Fruit fly (Drosophila melanogaster): ENCODE measurements around the gene ChAT.

Gene ChAT

dm6 chr3R:18698855-18699569 is 6.3 kb upstream of the ChAT start (continued):
- TF ChIP-seq zfh2 (GFP tag; optimal IDR thresholded peaks at IDR 0.05) (no peak), bsh (GFP tag; optimal IDR thresholded peaks at IDR 0.05) (no peak), Nf-YC (tag; optimal IDR thresholded peaks at IDR 0.05) (peak; percentile 84), CG10366 (GFP tag; IDR thresholded peaks at IDR 0.05) (no peak), pfk (GFP tag; optimal IDR thresholded peaks at IDR 0.05) (peak; percentile 94), Deaf1 (tag; optimal IDR thresholded peaks at IDR 0.05) (peak; percentile 76), vnd (GFP tag; IDR thresholded peaks at IDR 0.05; ENCODE audit: partially characterized antibody) (no peak), crp (GFP tag; optimal IDR thresholded peaks at IDR 0.05) (peak in 1 of 2 experiments; percentile 14)

DNA sequence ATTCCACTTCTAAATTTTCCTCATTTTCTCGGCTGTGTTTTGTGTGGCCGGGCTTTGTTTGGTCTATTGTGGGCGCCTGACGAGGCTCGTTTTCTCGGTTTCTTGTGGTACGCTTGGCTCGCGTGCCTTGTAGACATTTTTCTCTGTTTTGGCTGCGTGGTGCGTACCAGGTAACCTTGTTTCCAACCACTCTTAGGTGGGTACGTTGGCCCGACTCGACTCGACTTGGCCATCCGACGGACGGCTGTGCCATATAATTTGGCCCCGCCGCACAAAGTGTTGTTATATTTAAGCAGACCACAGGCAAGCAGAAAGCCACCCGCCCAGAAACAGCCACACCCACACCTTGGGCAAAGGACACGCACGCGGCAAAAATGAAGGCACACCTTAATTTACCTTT is 1.8 kb upstream of the ChAT start:
- TF ChIP-seq ac (GFP tag; optimal IDR thresholded peaks at IDR 0.05) (no peak), CG13894 (tag; optimal IDR thresholded peaks at IDR 0.05) (peak; percentile 92), CG8290 (GFP tag; optimal IDR thresholded peaks at IDR 0.05) (no peak), CG8290 (tag; optimal IDR thresholded peaks at IDR 0.05) (no peak), slbo (GFP tag; IDR thresholded peaks at IDR 0.05) (0 out of 2 replicates have a peak, but pooled peaks have one; percentile 11)

DNA sequence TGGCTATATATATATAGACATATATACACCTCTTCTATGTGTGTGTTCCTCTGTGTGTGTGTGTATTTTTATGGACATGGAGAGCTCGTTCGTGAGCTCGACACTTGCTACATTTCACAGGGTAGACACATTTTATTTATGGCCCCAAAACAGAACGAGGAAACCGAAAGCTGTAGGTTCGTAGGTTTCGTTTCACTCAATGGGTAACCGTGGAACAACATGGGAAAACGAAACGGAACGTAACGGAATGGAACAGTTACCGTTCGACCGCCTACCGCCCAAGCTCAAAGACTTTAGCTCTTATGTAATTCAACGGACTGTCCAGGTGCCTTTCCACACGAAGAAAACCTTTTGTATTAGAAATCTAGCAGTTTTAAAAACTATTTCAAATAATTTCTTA is 988 bp downstream of the ChAT start:
- TF ChIP-seq ap (GFP tag; IDR thresholded peaks at IDR 0.05), result no peak
- TF ChIP-seq Deaf1 (tag; optimal IDR thresholded peaks at IDR 0.05), result peak; percentile 22
- no peak for TF ChIP-seq bigmax (GFP tag; optimal IDR thresholded peaks at IDR 0.05)
- TF ChIP-seq H2.0 (GFP tag; IDR thresholded peaks at IDR 0.05), result no peak
- TF ChIP-seq gcm (GFP tag; optimal IDR thresholded peaks at IDR 0.05), result no peak
- TF ChIP-seq CG12155 (GFP tag; optimal IDR thresholded peaks at IDR 0.05), result no peak
- TF ChIP-seq CG14667 (GFP tag; IDR thresholded peaks at IDR 0.05), result no peak
- TF ChIP-seq CG16779 (GFP tag; IDR thresholded peaks at IDR 0.05), result no peak
- TF ChIP-seq TFAM (GFP tag; optimal IDR thresholded peaks at IDR 0.05), result no peak
- no peak for TF ChIP-seq unc-4 (GFP tag; IDR thresholded peaks at IDR 0.05; ENCODE audit: partially characterized antibody)
- peak; percentile 15 for TF ChIP-seq abd-A (tag; optimal IDR thresholded peaks at IDR 0.05)
- no peak for TF ChIP-seq CG17612 (GFP tag; IDR thresholded peaks at IDR 0.05)
- TF ChIP-seq CG43689 (GFP tag; IDR thresholded peaks at IDR 0.05), result no peak
- peak in 1 of 2 experiments; percentile 7 for TF ChIP-seq Pdp1 (GFP tag; optimal IDR thresholded peaks at IDR 0.05)
- no peak for TF ChIP-seq tap (tag; optimal IDR thresholded peaks at IDR 0.05)
- no peak for TF ChIP-seq cwo (GFP tag; optimal IDR thresholded peaks at IDR 0.05)
- no peak for TF ChIP-seq CG13424 (tag; optimal IDR thresholded peaks at IDR 0.05)
- no peak for TF ChIP-seq al (GFP tag; IDR thresholded peaks at IDR 0.05)
- no peak for TF ChIP-seq CG14860 (GFP tag; IDR thresholded peaks at IDR 0.05; ENCODE audit: partially characterized antibody)
- no peak for TF ChIP-seq ase (GFP tag; IDR thresholded peaks at IDR 0.05)
- no peak for TF ChIP-seq fd96Cb (tag; optimal IDR thresholded peaks at IDR 0.05)
- no peak for TF ChIP-seq CG12391 (tag; optimal IDR thresholded peaks at IDR 0.05)
- no peak for TF ChIP-seq ac (GFP tag; optimal IDR thresholded peaks at IDR 0.05)
- no peak for TF ChIP-seq CG31224 (GFP tag; IDR thresholded peaks at IDR 0.05)
- TF ChIP-seq Atf6 (GFP tag; IDR thresholded peaks at IDR 0.05), result no peak
- TF ChIP-seq pfk (GFP tag; optimal IDR thresholded peaks at IDR 0.05), result peak; percentile 93
- TF ChIP-seq CG33557 (GFP tag; optimal IDR thresholded peaks at IDR 0.05), result no peak
- TF ChIP-seq Meics (GFP tag; optimal IDR thresholded peaks at IDR 0.05), result no peak
- no peak for TF ChIP-seq CG6654 (GFP tag; optimal IDR thresholded peaks at IDR 0.05)
- no peak for TF ChIP-seq row (GFP tag; IDR thresholded peaks at IDR 0.05)
- TF ChIP-seq Aef1 (GFP tag; IDR thresholded peaks at IDR 0.05), result no peak
- TF ChIP-seq Abd-B (GFP tag; optimal IDR thresholded peaks at IDR 0.05), result no peak
- no peak for TF ChIP-seq CG6272 (GFP tag; IDR thresholded peaks at IDR 0.05)
- no peak for TF ChIP-seq tll (GFP tag; optimal IDR thresholded peaks at IDR 0.05)

Measured in whole organism, embryonic.